Fruit fly (Drosophila melanogaster) whole organism, embryonic: ENCODE data around the gene Myo95E.

ENCODE experiments used
- Asciz ChIP-seq: fragments of 200-800 bp; sonication (Bioruptor generic); optimal IDR thresholded peaks from 2 replicates; lab custom pipeline; 2017; ENCODE audit warnings: missing biosample characterization, mild to moderate bottlenecking, missing genetic modification characterization, missing genetic modification reagents
- CG10267 ChIP-seq: fragments of 200-800 bp; sonication (Bioruptor generic); optimal IDR thresholded peaks from 2 replicates; lab custom pipeline; 2018; ENCODE audit warnings: missing biosample characterization, mild to moderate bottlenecking, missing genetic modification characterization, moderate library complexity
- CG11695 ChIP-seq: fragments of 200-800 bp; sonication (Bioruptor generic); IDR thresholded peaks from 3 replicates; pipeline ENCODE4 v1.3.6; 2022; ENCODE audit warnings: missing biosample characterization, missing genetic modification characterization
- CG11723 ChIP-seq: fragments of 200-800 bp; sonication (Bioruptor generic); optimal IDR thresholded peaks from 2 replicates; lab custom pipeline; 2017; ENCODE audit warnings: missing biosample characterization, mild to moderate bottlenecking, missing genetic modification characterization
- CG12299 ChIP-seq: fragments of 200-800 bp; sonication (Bioruptor generic); optimal IDR thresholded peaks from 2 replicates; lab custom pipeline; 2018; ENCODE audit warnings: missing biosample characterization, mild to moderate bottlenecking, missing genetic modification characterization
- CG15011 ChIP-seq: fragments of 200-800 bp; sonication (Bioruptor generic); optimal IDR thresholded peaks from 3 replicates; lab custom pipeline; 2018; ENCODE audit warnings: missing biosample characterization, mild to moderate bottlenecking, missing genetic modification characterization
- CG18262 ChIP-seq: fragments of 200-800 bp; optimal IDR thresholded peaks from 3 replicates; lab custom pipeline; 2019; ENCODE audit warnings: missing biosample characterization, mild to moderate bottlenecking, missing genetic modification characterization, moderate library complexity
- CG4360 ChIP-seq: fragments of 200-800 bp; sonication (Bioruptor generic); IDR thresholded peaks from 2 replicates; pipeline ENCODE4 v1.3.6; 2022; ENCODE audit warnings: missing biosample characterization, missing genetic modification characterization
- CG4424 ChIP-seq: fragments of 200-800 bp; sonication (Bioruptor generic); optimal IDR thresholded peaks from 3 replicates; lab custom pipeline; 2016; ENCODE audit warnings: missing biosample characterization, missing genetic modification characterization
- CG4707 ChIP-seq: fragments of 200-800 bp; sonication (Bioruptor generic); optimal IDR thresholded peaks from 2 replicates; lab custom pipeline; 2018; ENCODE audit warnings: missing biosample characterization, mild to moderate bottlenecking, missing genetic modification characterization, moderate library complexity
- CG4820 ChIP-seq: fragments of 200-800 bp; sonication (Bioruptor generic); optimal IDR thresholded peaks from 3 replicates; lab custom pipeline; 2016; ENCODE audit warnings: missing biosample characterization, missing genetic modification characterization
- CG5953 ChIP-seq: fragments of 200-800 bp; sonication (Bioruptor generic); IDR thresholded peaks from 2 replicates; pipeline ENCODE4 v1.3.6; 2022; ENCODE audit warnings: missing biosample characterization, missing genetic modification characterization
- CG6654 ChIP-seq: fragments of 200-800 bp; sonication (Bioruptor generic); optimal IDR thresholded peaks from 2 replicates; lab custom pipeline; 2017; ENCODE audit warnings: missing biosample characterization, mild to moderate bottlenecking, missing genetic modification characterization
- CG6689 ChIP-seq: fragments of 200-800 bp; sonication (Bioruptor generic); IDR thresholded peaks from 2 replicates; pipeline ENCODE4 v1.3.6; 2022; ENCODE audit warnings: missing biosample characterization, missing genetic modification characterization
- CG6765 ChIP-seq: fragments of 200-800 bp; sonication (Bioruptor generic); optimal IDR thresholded peaks from 3 replicates; lab custom pipeline; 2017; ENCODE audit warnings: missing biosample characterization, mild to moderate bottlenecking, missing genetic modification characterization
- CG7372 ChIP-seq: fragments of 200-800 bp; sonication (Bioruptor generic); IDR thresholded peaks from 2 replicates; pipeline ENCODE4 v1.3.6; 2022; ENCODE audit warnings: missing biosample characterization, missing genetic modification characterization
- CG8388 ChIP-seq: fragments of 200-800 bp; sonication (Bioruptor generic); optimal IDR thresholded peaks from 2 replicates; lab custom pipeline; 2019; ENCODE audit warnings: missing biosample characterization, mild to moderate bottlenecking, missing genetic modification characterization, moderate library complexity
- CG9797 ChIP-seq: fragments of 200-800 bp; sonication (Bioruptor generic); optimal IDR thresholded peaks from 3 replicates; lab custom pipeline; 2018; ENCODE audit warnings: missing biosample characterization, mild to moderate bottlenecking, missing genetic modification characterization
- D ChIP-seq, 2 experiments: fragments of 200-800 bp in 1 of 2; fragments of >200 bp in 1 of 2; sonication (Bioruptor generic) in 1 of 2; optimal IDR thresholded peaks; 2 replicates in 1 of 2; 3 replicates in 1 of 2; lab custom pipeline; 2017; ENCODE audit warnings: mild to moderate bottlenecking in 1 of 2, missing biosample characterization in 1 of 2, missing genetic modification characterization in 1 of 2, missing genetic modification reagents in 1 of 2
- Dad ChIP-seq: fragments of 200-800 bp; sonication (Bioruptor generic); optimal IDR thresholded peaks from 3 replicates; lab custom pipeline; 2016; ENCODE audit warnings: missing biosample characterization, missing genetic modification characterization
- Doc2 ChIP-seq: fragments of 200-800 bp; sonication (Bioruptor generic); IDR thresholded peaks from 2 replicates; pipeline ENCODE4 v1.3.6; 2022; ENCODE audit warnings: missing biosample characterization, missing genetic modification characterization
- Ets97D ChIP-seq: fragments of 200-800 bp; sonication (Bioruptor generic); optimal IDR thresholded peaks from 3 replicates; lab custom pipeline; 2016; ENCODE audit warnings: missing biosample characterization, missing genetic modification characterization
- Fer1 ChIP-seq: fragments of 200-800 bp; sonication (Bioruptor generic); optimal IDR thresholded peaks from 2 replicates; lab custom pipeline; 2017; ENCODE audit warnings: missing biosample characterization, mild to moderate bottlenecking, missing genetic modification characterization
- Jarid2 ChIP-seq: fragments of 200-800 bp; sonication (Bioruptor generic); optimal IDR thresholded peaks from 3 replicates; lab custom pipeline; 2017; ENCODE audit warnings: mild to moderate bottlenecking, missing biosample characterization, missing genetic modification reagents, missing genetic modification characterization
- MTF-1 ChIP-seq: fragments of 200-800 bp; sonication (Bioruptor generic); optimal IDR thresholded peaks from 2 replicates; lab custom pipeline; 2018; ENCODE audit warnings: missing biosample characterization, mild to moderate bottlenecking, missing genetic modification characterization, borderline replicate concordance
- Rx ChIP-seq: fragments of 200-800 bp; sonication (Bioruptor generic); IDR thresholded peaks from 2 replicates; pipeline ENCODE4 v1.3.6; 2022; ENCODE audit warnings: missing biosample characterization, missing genetic modification characterization
- Spps ChIP-seq: fragments of 200-800 bp; sonication (Bioruptor generic); optimal IDR thresholded peaks from 2 replicates; lab custom pipeline; 2018; ENCODE audit warnings: missing biosample characterization, mild to moderate bottlenecking, missing genetic modification characterization
- Trl ChIP-seq, 3 experiments: fragments of >200 bp in 2 of 3; fragments of 200-800 bp in 1 of 3; sonication (Bioruptor generic) in 1 of 3; optimal IDR thresholded peaks; 2 replicates in 1 of 3; 3 replicates in 2 of 3; lab custom pipeline; 2016 to 2017; ENCODE audit warnings: missing biosample characterization in 1 of 3, missing genetic modification characterization in 1 of 3
- YL-1 ChIP-seq: fragments of 200-800 bp; sonication (Bioruptor generic); optimal IDR thresholded peaks from 3 replicates; lab custom pipeline; 2017; ENCODE audit warnings: missing biosample characterization, mild to moderate bottlenecking, missing genetic modification characterization
- bcd ChIP-seq: fragments of 200-800 bp; sonication (Bioruptor generic); optimal IDR thresholded peaks from 2 replicates; lab custom pipeline; 2017; ENCODE audit warnings: missing biosample characterization, mild to moderate bottlenecking, missing genetic modification characterization
- bsh ChIP-seq, 2 experiments: fragments of 200-800 bp; sonication (Bioruptor generic); optimal IDR thresholded peaks; 2 replicates each; lab custom pipeline; 2017 to 2018; ENCODE audit warnings: mild to moderate bottlenecking in 2 of 2, missing biosample characterization in 2 of 2, missing genetic modification characterization in 2 of 2, moderate library complexity in 1 of 2
- chinmo ChIP-seq: fragments of 200-800 bp; sonication (Bioruptor generic); IDR thresholded peaks from 4 replicates; pipeline ENCODE4 v1.3.6; 2022; ENCODE audit warnings: missing biosample characterization, missing genetic modification characterization; ENCODE audit not compliant: partially characterized antibody
- gcm2 ChIP-seq: fragments of 200-800 bp; sonication (Bioruptor generic); optimal IDR thresholded peaks from 2 replicates; lab custom pipeline; 2016; ENCODE audit warnings: missing biosample characterization, missing genetic modification characterization
- hkb ChIP-seq, 2 experiments: fragments of 200-800 bp in 1 of 2; fragments of >200 bp in 1 of 2; sonication (Bioruptor generic) in 1 of 2; IDR thresholded peaks in 1 of 2; optimal IDR thresholded peaks in 1 of 2; 2 replicates each; pipeline versions ENCODE4 v1.3.6 to Lab custom; 2017 to 2022; ENCODE audit warnings: missing biosample characterization in 1 of 2, missing genetic modification characterization in 1 of 2
- insv ChIP-seq, 2 experiments: fragments of 200-800 bp; sonication (Bioruptor generic); optimal IDR thresholded peaks; 3 replicates each; lab custom pipeline; 2016 to 2018; ENCODE audit warnings: missing biosample characterization in 2 of 2, missing genetic modification characterization in 2 of 2
- kah ChIP-seq: fragments of 200-800 bp; sonication (Bioruptor generic); optimal IDR thresholded peaks from 2 replicates; lab custom pipeline; 2018; ENCODE audit warnings: missing biosample characterization, mild to moderate bottlenecking, missing genetic modification characterization
- kni ChIP-seq: fragments of 200-800 bp; sonication (Bioruptor generic); optimal IDR thresholded peaks from 3 replicates; lab custom pipeline; 2017; ENCODE audit warnings: mild to moderate bottlenecking, missing biosample characterization, missing genetic modification reagents, missing genetic modification characterization
- mld ChIP-seq: fragments of 200-800 bp; sonication (Bioruptor generic); IDR thresholded peaks from 3 replicates; pipeline ENCODE4 v1.3.6; 2022; ENCODE audit warnings: missing biosample characterization, missing genetic modification characterization; ENCODE audit not compliant: partially characterized antibody
- pan ChIP-seq, 4 experiments: fragments of >200 bp in 3 of 4; fragments of 200-800 bp in 1 of 4; sonication (Bioruptor generic) in 1 of 4; optimal IDR thresholded peaks in 3 of 4; IDR thresholded peaks in 1 of 4; 2 replicates each; pipeline versions ENCODE4 v1.3.6 to Lab custom; 2017 to 2022; ENCODE audit warnings: missing biosample characterization in 2 of 4, missing genetic modification characterization in 2 of 4, mixed read lengths in 1 of 4
- pita ChIP-seq: fragments of 200-800 bp; sonication (Bioruptor generic); optimal IDR thresholded peaks from 2 replicates; lab custom pipeline; 2017; ENCODE audit warnings: missing biosample characterization, mild to moderate bottlenecking, missing genetic modification characterization
- rib ChIP-seq: fragments of 200-800 bp; sonication (Bioruptor generic); IDR thresholded peaks from 2 replicates; pipeline ENCODE4 v1.3.6; 2022; ENCODE audit warnings: missing biosample characterization, missing genetic modification characterization
- stc ChIP-seq: fragments of 200-800 bp; sonication (Bioruptor generic); IDR thresholded peaks from 2 replicates; pipeline ENCODE4 v1.3.6; 2022; ENCODE audit warnings: missing biosample characterization, missing genetic modification characterization
- tap ChIP-seq: fragments of 200-800 bp; optimal IDR thresholded peaks from 3 replicates; lab custom pipeline; 2019; ENCODE audit warnings: missing biosample characterization, mild to moderate bottlenecking, missing genetic modification characterization, moderate library complexity
- tin ChIP-seq: fragments of 200-800 bp; sonication (Bioruptor generic); optimal IDR thresholded peaks from 3 replicates; lab custom pipeline; 2016; ENCODE audit warnings: missing biosample characterization, missing genetic modification characterization
- unpg ChIP-seq: fragments of 200-800 bp; sonication (Bioruptor generic); optimal IDR thresholded peaks from 3 replicates; lab custom pipeline; 2018; ENCODE audit warnings: missing biosample characterization, mild to moderate bottlenecking, missing genetic modification characterization, moderate library complexity
- vvl ChIP-seq: fragments of 200-800 bp; sonication (Bioruptor generic); IDR thresholded peaks from 2 replicates; pipeline ENCODE4 v1.3.6; 2022; ENCODE audit warnings: missing biosample characterization, missing genetic modification characterization
- wdn ChIP-seq: fragments of 200-800 bp; sonication (Bioruptor generic); IDR thresholded peaks from 2 replicates; pipeline ENCODE4 v1.3.6; 2022; ENCODE audit warnings: missing biosample characterization, missing genetic modification characterization
- yki ChIP-seq: fragments of >200 bp; optimal IDR thresholded peaks from 3 replicates; lab custom pipeline; 2018

Myo95E gene

dm6 chr3R:24193373-24193879 lies 32.1 kb upstream of the Myo95E start, which contains the start of the genes SMC6 and CG6204 (continued):
- TF ChIP-seq chinmo (GFP tag; lab: Robert Waterston, UW), result no peak
- TF ChIP-seq mld (GFP tag; lab: Robert Waterston, UW), result no peak
- TF ChIP-seq tin (GFP tag; lab: Kevin White, UChicago), result peak; percentile 91
- TF ChIP-seq pan (optimal IDR thresholded peaks at IDR 0.05; lab: Kevin White, UChicago), result no peak
- peak in 1 of 2 experiments; percentile 96 for TF ChIP-seq pan (GFP tag; optimal IDR thresholded peaks at IDR 0.05 in 1 of 2, IDR thresholded peaks at IDR 0.05 in 1 of 2)
- TF ChIP-seq D (optimal IDR thresholded peaks at IDR 0.05; lab: Kevin White, UChicago), result no peak
- TF ChIP-seq D (GFP tag; optimal IDR thresholded peaks at IDR 0.05; lab: Kevin White, UChicago), result peak; percentile 80
- peak; percentile 72 to 94 for TF ChIP-seq bsh (GFP tag; optimal IDR thresholded peaks at IDR 0.05; lab: Kevin White, UChicago)
- peak; percentile 78 for TF ChIP-seq MTF-1 (GFP tag; lab: Kevin White, UChicago)
- peak; percentile 86 for TF ChIP-seq CG10267 (tag; lab: Kevin White, UChicago)
- TF ChIP-seq Ets97D (GFP tag; lab: Kevin White, UChicago), result peak; percentile 52
- TF ChIP-seq CG11695 (GFP tag; lab: Robert Waterston, UW), result peak; percentile 95
- peak; percentile 94 for TF ChIP-seq bcd (GFP tag; lab: Kevin White, UChicago)
- no peak for TF ChIP-seq yki (lab: Kevin White, UChicago)
- peak; percentile 78 for TF ChIP-seq Dad (GFP tag; lab: Kevin White, UChicago)
- TF ChIP-seq Asciz (GFP tag; lab: Kevin White, UChicago), result peak; percentile 85
- no peak for TF ChIP-seq hkb (optimal IDR thresholded peaks at IDR 0.05; lab: Kevin White, UChicago)
- TF ChIP-seq hkb (GFP tag; IDR thresholded peaks at IDR 0.05; lab: Robert Waterston, UW), result peak; percentile 95
- TF ChIP-seq Trl (optimal IDR thresholded peaks at IDR 0.05; lab: Kevin White, UChicago), result no peak
- peak; percentile 79 for TF ChIP-seq Trl (GFP tag; optimal IDR thresholded peaks at IDR 0.05; lab: Kevin White, UChicago)
- TF ChIP-seq CG11723 (GFP tag; lab: Kevin White, UChicago), result peak; percentile 75
- peak; percentile 92 for TF ChIP-seq CG12299 (tag; lab: Kevin White, UChicago)
- TF ChIP-seq CG6765 (GFP tag; lab: Kevin White, UChicago), result peak; percentile 85
- TF ChIP-seq CG6689 (GFP tag; lab: Robert Waterston, UW), result peak; percentile 96
- TF ChIP-seq CG4424 (GFP tag; lab: Kevin White, UChicago), result peak; percentile 89
- peak; percentile 93 for TF ChIP-seq Fer1 (GFP tag; lab: Kevin White, UChicago)
- TF ChIP-seq CG15011 (GFP tag; lab: Kevin White, UChicago), result peak; percentile 88
- TF ChIP-seq wdn, result peak; percentile 90
- peak; percentile 64 for TF ChIP-seq CG9797 (GFP tag; lab: Kevin White, UChicago)
- TF ChIP-seq gcm2, result peak; percentile 57
- TF ChIP-seq CG5953 (GFP tag; lab: Robert Waterston, UW), result peak; percentile 78
- TF ChIP-seq insv (GFP tag; optimal IDR thresholded peaks at IDR 0.05; lab: Kevin White, UChicago), result peak in 1 of 2 experiments; percentile 54
- peak; percentile 95 for TF ChIP-seq stc (GFP tag; lab: Robert Waterston, UW)
- TF ChIP-seq pita (GFP tag; lab: Kevin White, UChicago), result no peak
- TF ChIP-seq unpg, result peak; percentile 97
- TF ChIP-seq CG8388 (GFP tag; lab: Kevin White, UChicago), result peak; percentile 92
- TF ChIP-seq CG7372, result peak; percentile 92
- TF ChIP-seq CG18262 (tag; lab: Kevin White, UChicago), result peak; percentile 95
- peak; percentile 78 for TF ChIP-seq CG4707 (GFP tag; lab: Kevin White, UChicago)
- TF ChIP-seq tap (tag; lab: Kevin White, UChicago), result peak; percentile 95
- peak; percentile 89 for TF ChIP-seq Rx (GFP tag; lab: Robert Waterston, UW)
- peak; percentile 79 for TF ChIP-seq kah (GFP tag; lab: Kevin White, UChicago)
- peak; percentile 90 for TF ChIP-seq rib (GFP tag; lab: Robert Waterston, UW)
- peak; percentile 89 for TF ChIP-seq Doc2
- no peak for TF ChIP-seq Jarid2 (GFP tag; lab: Kevin White, UChicago)
- TF ChIP-seq Spps (tag; lab: Kevin White, UChicago), result peak; percentile 84
- TF ChIP-seq CG4820 (GFP tag; lab: Kevin White, UChicago), result peak; percentile 92
- TF ChIP-seq vvl (GFP tag; lab: Robert Waterston, UW), result peak; percentile 97
- TF ChIP-seq kni (GFP tag; lab: Kevin White, UChicago), result no peak
- peak; percentile 70 for TF ChIP-seq YL-1
- peak; percentile 59 for TF ChIP-seq CG4360 (GFP tag; lab: Robert Waterston, UW)
- TF ChIP-seq CG6654, result peak; percentile 66
